Worm (Caenorhabditis elegans): ENCODE results near the gene mdt-11.

The mdt-11 gene

DNA sequence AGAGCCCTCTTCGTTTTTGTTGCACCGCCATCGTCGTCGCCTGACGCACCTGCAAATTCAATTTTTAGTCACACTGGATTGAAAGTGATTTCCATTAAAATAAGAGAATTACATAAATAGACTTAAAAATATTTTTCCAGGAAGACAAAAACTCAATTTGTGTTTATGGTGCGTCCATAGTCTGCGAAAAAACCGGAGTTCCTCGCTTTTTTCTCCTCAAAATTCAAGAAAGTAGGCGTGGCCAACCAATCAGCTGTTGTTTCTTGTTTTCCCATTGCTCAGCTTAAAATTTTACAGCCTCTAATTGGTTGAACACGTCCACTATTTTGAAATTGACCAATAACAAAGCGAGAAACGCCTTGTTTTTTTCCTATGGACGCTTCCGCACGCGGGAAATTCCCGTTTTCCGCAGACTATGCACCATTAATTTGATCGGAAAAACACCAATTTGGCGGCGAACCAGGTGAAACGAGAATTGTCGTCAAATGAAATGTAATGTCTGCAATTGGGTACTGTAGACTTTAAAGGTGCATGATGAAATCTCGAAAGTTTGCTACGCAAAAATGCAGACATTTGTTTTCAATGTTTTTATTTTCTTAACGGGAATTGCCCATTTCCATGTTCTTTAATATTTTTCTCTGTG is 36.5 kb upstream of the mdt-11 start, which contains the start of gene C27F2.7 (continued):
- TF ChIP-seq mes-4 (tag; optimal IDR thresholded peaks at IDR 0.05): no peak
- TF ChIP-seq egl-18 (GFP tag; IDR thresholded peaks at IDR 0.05): no peak
- TF ChIP-seq ets-4 (GFP tag; optimal IDR thresholded peaks at IDR 0.05): no peak
- no peak for TF ChIP-seq F57C9.4 (tag; optimal IDR thresholded peaks at IDR 0.05)
- TF ChIP-seq nhr-80 (tag; optimal IDR thresholded peaks at IDR 0.05): no peak
- TF ChIP-seq fkh-3 (tag; optimal IDR thresholded peaks at IDR 0.05): no peak
- 0 out of 2 replicates have a peak, but pooled peaks have one; percentile 38 for TF ChIP-seq ztf-25 (GFP tag; IDR thresholded peaks at IDR 0.05)
- TF ChIP-seq dpff-1 (tag; optimal IDR thresholded peaks at IDR 0.05): no peak
- no peak for TF ChIP-seq snpc-4 (GFP tag; optimal IDR thresholded peaks at IDR 0.05)
- no peak for TF ChIP-seq snpc-4 (tag; optimal IDR thresholded peaks at IDR 0.05)
- no peak for TF ChIP-seq let-607 (tag; optimal IDR thresholded peaks at IDR 0.05)
- TF ChIP-seq nhr-179 (tag; optimal IDR thresholded peaks at IDR 0.05): no peak
- TF ChIP-seq unc-130 (GFP tag; optimal IDR thresholded peaks at IDR 0.05): peak; percentile 45
- TF ChIP-seq F23B12.7 (tag; optimal IDR thresholded peaks at IDR 0.05; ENCODE audit: insufficient read depth): no peak
- TF ChIP-seq hlh-26 (GFP tag; conservative IDR thresholded peaks at IDR 0.05): no peak
- no peak for TF ChIP-seq gei-17 (GFP tag; optimal IDR thresholded peaks at IDR 0.05)
- no peak for TF ChIP-seq snpc-3.4 (tag; optimal IDR thresholded peaks at IDR 0.05)
- TF ChIP-seq nhr-27 (tag; optimal IDR thresholded peaks at IDR 0.05): no peak
- no peak for TF ChIP-seq pha-4 (tag; optimal IDR thresholded peaks at IDR 0.05)
- no peak for TF ChIP-seq egrh-3 (GFP tag; IDR thresholded peaks at IDR 0.05)
- no peak for TF ChIP-seq mel-28 (tag; optimal IDR thresholded peaks at IDR 0.05; ENCODE audit: borderline replicate concordance)
- TF ChIP-seq nfya-1 (tag; optimal IDR thresholded peaks at IDR 0.05; ENCODE audit: borderline replicate concordance, insufficient read depth): no peak
- peak; percentile 67 for TF ChIP-seq athp-1 (tag; optimal IDR thresholded peaks at IDR 0.05)
- TF ChIP-seq attf-3 (GFP tag; conservative IDR thresholded peaks at IDR 0.05): no peak
- no peak for TF ChIP-seq F55B11.4 (tag; optimal IDR thresholded peaks at IDR 0.05; ENCODE audit: borderline replicate concordance, insufficient read depth)
- TF ChIP-seq snpc-1.1 (tag; optimal IDR thresholded peaks at IDR 0.05; ENCODE audit: insufficient read depth): no peak
- peak; percentile 68; the same call in 1 of the 2 replicates for TF ChIP-seq B0019.2 (GFP tag; conservative IDR thresholded peaks at IDR 0.05)
- TF ChIP-seq madf-8 (GFP tag; conservative IDR thresholded peaks at IDR 0.05): peak; percentile 90
- no peak for TF ChIP-seq madf-10 (tag; optimal IDR thresholded peaks at IDR 0.05)
- no peak for TF ChIP-seq sea-2 (GFP tag; IDR thresholded peaks at IDR 0.05)
- no peak for TF ChIP-seq lsy-27 (tag; optimal IDR thresholded peaks at IDR 0.05; ENCODE audit: borderline replicate concordance, insufficient read depth)
- peak; percentile 46 for TF ChIP-seq ztf-18 (tag; optimal IDR thresholded peaks at IDR 0.05)
- TF ChIP-seq ccch-3 (GFP tag; optimal IDR thresholded peaks at IDR 0.05): no peak
- peak; percentile 84 for TF ChIP-seq dox-1 (GFP tag; IDR thresholded peaks at IDR 0.05)
- TF ChIP-seq Y67H2A.10 (GFP tag; conservative IDR thresholded peaks at IDR 0.05): no peak
- TF ChIP-seq aptf-2 (GFP tag; conservative IDR thresholded peaks at IDR 0.05): 0 out of 2 replicates have a peak, but pooled peaks have one; percentile 34
- TF ChIP-seq F39B2.1 (GFP tag; IDR thresholded peaks at IDR 0.05): no peak
- no peak for TF ChIP-seq ceh-100 (GFP tag; IDR thresholded peaks at IDR 0.05)
- TF ChIP-seq lin-35 (GFP tag; optimal IDR thresholded peaks at IDR 0.05): no peak
- peak; percentile 60 for TF ChIP-seq tlf-1 (GFP tag; optimal IDR thresholded peaks at IDR 0.05)
- peak; percentile 22; the same call in 1 of the 2 replicates for TF ChIP-seq attf-6 (GFP tag; IDR thresholded peaks at IDR 0.05)
- peak; percentile 29 for TF ChIP-seq hrde-1 (tag; optimal IDR thresholded peaks at IDR 0.05; ENCODE audit: borderline replicate concordance)
- TF ChIP-seq atf-7 (tag; optimal IDR thresholded peaks at IDR 0.05): no peak
- TF ChIP-seq hmg-1.2 (GFP tag; IDR thresholded peaks at IDR 0.05): peak; percentile 48
- no peak for TF ChIP-seq chd-7 (tag; optimal IDR thresholded peaks at IDR 0.05)
- TF ChIP-seq T26A5.8 (tag; optimal IDR thresholded peaks at IDR 0.05): no peak
- no peak for TF ChIP-seq F10E7.11 (tag; optimal IDR thresholded peaks at IDR 0.05)
